Worm (Caenorhabditis elegans) whole organism, L4 larva: Measurements from ENCODE around the gene F22E12.3.
A peak's percentile ranks its signal among the peaks of the same experiment; 100 is the strongest.

Experiments used
- D1046.2 ChIP-seq: fragments of 200-800 bp; sonication (Bioruptor generic); IDR thresholded peaks from 2 replicates; pipeline ENCODE4 v1.3.6; 2022; ENCODE audit warnings: missing genetic modification characterization, missing compliant biosample characterization
- F49E8.2 ChIP-seq: sonication (generic microtip); optimal IDR thresholded peaks from 2 replicates; lab custom pipeline; 2016; ENCODE audit warnings: missing compliant biosample characterization, mild to moderate bottlenecking, missing genetic modification characterization, borderline replicate concordance
- T20F7.1 ChIP-seq: fragments of 200-800 bp; sonication (Bioruptor generic); optimal IDR thresholded peaks from 2 replicates; lab custom pipeline; 2018; ENCODE audit warnings: mild to moderate bottlenecking, missing genetic modification characterization, missing compliant biosample characterization
- Y105C5A.15 ChIP-seq: fragments of 200-800 bp; sonication (Bioruptor generic); IDR thresholded peaks from 2 replicates; pipeline ENCODE4 v1.3.6; 2022; ENCODE audit warnings: missing genetic modification characterization, missing compliant biosample characterization
- Y48G9A.11 ChIP-seq: fragments of 200-800 bp; sonication (Bioruptor generic); IDR thresholded peaks from 2 replicates; pipeline ENCODE4 v1.3.6; 2022; ENCODE audit warnings: missing genetic modification reagents, missing genetic modification characterization, missing compliant biosample characterization
- Y75B8A.6 ChIP-seq: fragments of 200-800 bp; sonication (Bioruptor generic); IDR thresholded peaks from 2 replicates; pipeline ENCODE4 v1.3.6; 2022; ENCODE audit warnings: missing genetic modification reagents, missing genetic modification characterization, missing compliant biosample characterization
- aha-1 ChIP-seq: fragments of 150-350 bp; peaks from one replicate; lab custom pipeline; 2014; ENCODE audit warnings: missing biosample characterization, missing genetic modification characterization
- arid-1 ChIP-seq: fragments of 200-800 bp; sonication (Bioruptor generic); conservative IDR thresholded peaks from 2 replicates; pipeline ENCODE4 v1.3.6; 2022; ENCODE audit warnings: missing genetic modification reagents, missing genetic modification characterization, missing compliant biosample characterization
- attf-4 ChIP-seq: sonication (generic microtip); optimal IDR thresholded peaks from 3 replicates; lab custom pipeline; 2017; ENCODE audit warnings: missing biosample characterization, missing genetic modification characterization
- ceh-20 ChIP-seq: fragments of 200-800 bp; sonication (Bioruptor generic); IDR thresholded peaks from 2 replicates; pipeline ENCODE4 v1.3.6; 2022; ENCODE audit warnings: missing genetic modification reagents, missing genetic modification characterization, missing compliant biosample characterization
- ceh-28 ChIP-seq: fragments of 150-350 bp; optimal IDR thresholded peaks from 2 replicates; lab custom pipeline; 2014; ENCODE audit warnings: missing biosample characterization, missing genetic modification reagents, missing genetic modification characterization
- ceh-44 ChIP-seq: fragments of 200-800 bp; sonication (Bioruptor generic); IDR thresholded peaks from 2 replicates; pipeline ENCODE4 v1.3.6; 2022; ENCODE audit warnings: missing genetic modification reagents, missing genetic modification characterization, missing compliant biosample characterization
- cey-2 ChIP-seq: sonication (generic microtip); optimal IDR thresholded peaks from 3 replicates; lab custom pipeline; 2017; ENCODE audit warnings: missing genetic modification characterization, mild to moderate bottlenecking, missing compliant biosample characterization, antibody characterized with exemption, borderline replicate concordance; ENCODE audit not compliant: insufficient read depth
- daf-12 ChIP-seq: fragments of 150-350 bp; optimal IDR thresholded peaks from 2 replicates; lab custom pipeline; 2014; ENCODE audit warnings: missing biosample characterization, missing genetic modification reagents, missing genetic modification characterization
- daf-16 ChIP-seq, 3 experiments: sonication (generic microtip); optimal IDR thresholded peaks; 2 replicates each; lab custom pipeline; 2016 to 2017; ENCODE audit warnings: missing genetic modification characterization in 3 of 3, missing genetic modification reagents in 3 of 3, mild to moderate bottlenecking in 2 of 3, missing compliant biosample characterization in 2 of 3, missing biosample characterization in 1 of 3, moderate library complexity in 1 of 3
- dpl-1 ChIP-seq: fragments of 150-350 bp; optimal IDR thresholded peaks from 2 replicates; lab custom pipeline; 2014; ENCODE audit warnings: missing biosample characterization, missing genetic modification reagents, missing genetic modification characterization
- dve-1 ChIP-seq: sonication (generic microtip); optimal IDR thresholded peaks from 2 replicates; lab custom pipeline; 2017; ENCODE audit warnings: antibody characterized with exemption, mild to moderate bottlenecking, missing genetic modification characterization, missing compliant biosample characterization; ENCODE audit not compliant: insufficient read depth
- fos-1 ChIP-seq: fragments of 150-350 bp; optimal IDR thresholded peaks from 2 replicates; lab custom pipeline; 2014; ENCODE audit warnings: missing biosample characterization, missing genetic modification characterization
- gei-8 ChIP-seq: fragments of 200-800 bp; sonication (Bioruptor generic); optimal IDR thresholded peaks from 2 replicates; lab custom pipeline; 2018; ENCODE audit warnings: mild to moderate bottlenecking, missing genetic modification characterization, missing compliant biosample characterization
- hif-1 ChIP-seq, 2 experiments: sonication (generic microtip); optimal IDR thresholded peaks; 2 replicates each; lab custom pipeline; 2016 to 2017; ENCODE audit warnings: missing compliant biosample characterization in 2 of 2, missing genetic modification characterization in 2 of 2, missing genetic modification reagents in 2 of 2, missing genotype in 2 of 2, mild to moderate bottlenecking in 1 of 2
- hlh-11 ChIP-seq: fragments of 200-800 bp; sonication (Bioruptor generic); optimal IDR thresholded peaks from 2 replicates; lab custom pipeline; 2018; ENCODE audit warnings: mild to moderate bottlenecking, missing genetic modification characterization, missing compliant biosample characterization
- jun-1 ChIP-seq: fragments of 150-350 bp; optimal IDR thresholded peaks from 2 replicates; lab custom pipeline; 2014; ENCODE audit warnings: missing biosample characterization, missing genetic modification reagents, missing genetic modification characterization
- lim-7 ChIP-seq: fragments of 200-800 bp; sonication (Bioruptor generic); IDR thresholded peaks from 2 replicates; pipeline ENCODE4 v1.3.6; 2022; ENCODE audit warnings: missing genetic modification characterization, missing compliant biosample characterization
- lin-1 ChIP-seq: fragments of 200-800 bp; sonication (Bioruptor generic); IDR thresholded peaks from 2 replicates; pipeline ENCODE4 v1.3.6; 2022; ENCODE audit warnings: missing genetic modification reagents, missing genetic modification characterization, missing compliant biosample characterization
- lin-15B ChIP-seq: fragments of 150-350 bp; sonication (generic microtip); optimal IDR thresholded peaks from 3 replicates; lab custom pipeline; 2014; ENCODE audit warnings: missing biosample characterization, missing genetic modification characterization
- lin-38 ChIP-seq: fragments of 200-800 bp; sonication (Bioruptor generic); IDR thresholded peaks from 2 replicates; pipeline ENCODE4 v1.3.6; 2022; ENCODE audit warnings: missing genetic modification reagents, missing genetic modification characterization, missing compliant biosample characterization
- lin-39 ChIP-seq: fragments of 150-350 bp; optimal IDR thresholded peaks from 2 replicates; lab custom pipeline; 2014; ENCODE audit warnings: missing biosample characterization, missing genetic modification reagents, missing genetic modification characterization
- lir-3 ChIP-seq: sonication (generic microtip); optimal IDR thresholded peaks from 2 replicates; lab custom pipeline; 2016; ENCODE audit warnings: mild to moderate bottlenecking, missing genetic modification characterization, missing compliant biosample characterization
- lsy-2 ChIP-seq, 2 experiments: fragments of 150-350 bp in 1 of 2; sonication (generic microtip) in 1 of 2; optimal IDR thresholded peaks; 2 replicates each; lab custom pipeline; 2014 to 2017; ENCODE audit warnings: missing biosample characterization in 2 of 2, missing genetic modification characterization in 2 of 2
- madf-9 ChIP-seq: fragments of 200-800 bp; sonication (Bioruptor generic); conservative IDR thresholded peaks from 2 replicates; pipeline ENCODE4 v1.3.6; 2022; ENCODE audit warnings: missing genetic modification reagents, missing genetic modification characterization, missing compliant biosample characterization
- mdl-1 ChIP-seq, 2 experiments: fragments of 150-350 bp in 1 of 2; sonication (generic microtip) in 1 of 2; optimal IDR thresholded peaks; 2 replicates each; lab custom pipeline; 2014 to 2017; ENCODE audit warnings: missing biosample characterization in 2 of 2, missing genetic modification characterization in 2 of 2
- mdt-29 ChIP-seq: fragments of 200-800 bp; sonication (Bioruptor generic); IDR thresholded peaks from 2 replicates; pipeline ENCODE4 v1.3.6; 2022; ENCODE audit warnings: missing genetic modification reagents, missing genetic modification characterization, missing compliant biosample characterization
- mep-1 ChIP-seq: fragments of 150-350 bp; sonication (generic microtip); optimal IDR thresholded peaks from 3 replicates; lab custom pipeline; 2014; ENCODE audit warnings: missing biosample characterization, missing genetic modification characterization
- mxl-3 ChIP-seq: fragments of 200-800 bp; sonication (Bioruptor generic); optimal IDR thresholded peaks from 2 replicates; lab custom pipeline; 2018; ENCODE audit warnings: mild to moderate bottlenecking, missing genetic modification characterization, missing compliant biosample characterization
- nhr-10 ChIP-seq: fragments of 150-350 bp; optimal IDR thresholded peaks from 2 replicates; lab custom pipeline; 2014; ENCODE audit warnings: missing biosample characterization, missing genetic modification characterization
- nhr-11 ChIP-seq: fragments of 150-350 bp; optimal IDR thresholded peaks from 2 replicates; lab custom pipeline; 2014; ENCODE audit warnings: missing biosample characterization, missing genetic modification characterization
- nhr-111 ChIP-seq: fragments of 200-800 bp; sonication (Bioruptor generic); optimal IDR thresholded peaks from 2 replicates; lab custom pipeline; 2018; ENCODE audit warnings: mild to moderate bottlenecking, missing genetic modification characterization, missing compliant biosample characterization
- nhr-48 ChIP-seq: sonication (generic microtip); optimal IDR thresholded peaks from 2 replicates; lab custom pipeline; 2016; ENCODE audit warnings: mild to moderate bottlenecking, missing genetic modification characterization, missing compliant biosample characterization
- nhr-76 ChIP-seq: fragments of 150-350 bp; optimal IDR thresholded peaks from 2 replicates; lab custom pipeline; 2014; ENCODE audit warnings: missing biosample characterization, missing genetic modification characterization
- pqm-1 ChIP-seq: sonication (generic microtip); optimal IDR thresholded peaks from 2 replicates; lab custom pipeline; 2017; ENCODE audit warnings: missing biosample characterization, missing genetic modification characterization
- snpc-1.2 ChIP-seq: fragments of 200-800 bp; sonication (Bioruptor generic); IDR thresholded peaks from 2 replicates; pipeline ENCODE4 v1.3.6; 2022; ENCODE audit warnings: missing genetic modification reagents, missing genetic modification characterization, missing compliant biosample characterization
- tag-97 ChIP-seq: fragments of 200-800 bp; sonication (Bioruptor generic); IDR thresholded peaks from 2 replicates; pipeline ENCODE4 v1.3.6; 2022; ENCODE audit warnings: missing genetic modification characterization, missing compliant biosample characterization
- unc-130 ChIP-seq: sonication (generic microtip); optimal IDR thresholded peaks from 2 replicates; lab custom pipeline; 2016; ENCODE audit warnings: missing genetic modification reagents, missing genetic modification characterization, missing compliant biosample characterization
- unc-39 ChIP-seq: sonication (generic microtip); optimal IDR thresholded peaks from 2 replicates; lab custom pipeline; 2017; ENCODE audit warnings: missing biosample characterization, missing genetic modification characterization
- zfp-2 ChIP-seq: sonication (generic microtip); optimal IDR thresholded peaks from 2 replicates; lab custom pipeline; 2016; ENCODE audit warnings: mild to moderate bottlenecking, missing genetic modification characterization, missing compliant biosample characterization
- zip-2 ChIP-seq: fragments of 150-350 bp; optimal IDR thresholded peaks from 2 replicates; lab custom pipeline; 2014; ENCODE audit warnings: missing biosample characterization, missing genetic modification characterization
- ztf-7 ChIP-seq: fragments of 150-350 bp; optimal IDR thresholded peaks from 2 replicates; lab custom pipeline; 2014; ENCODE audit warnings: missing biosample characterization, missing genetic modification characterization

F22E12.3 gene

ce11 chrV:10441135-10442024, 21.8 kb downstream of the F22E12.3 start, which contains the start of gene pap-1 (continued):
- TF ChIP-seq daf-12 (no peak), mep-1 (tag; lab: Kevin White, UChicago) (no peak), dpl-1 (GFP tag; lab: Kevin White, UChicago) (no peak), fos-1 (tag; lab: Kevin White, UChicago) (no peak), ceh-20 (GFP tag; lab: Robert Waterston, UW) (no peak), daf-16 (GFP tag; optimal IDR thresholded peaks at IDR 0.05; lab: Kevin White, UChicago) (no peak), daf-16 (tag; optimal IDR thresholded peaks at IDR 0.05; lab: Kevin White, UChicago) (no peak), nhr-76 (no peak), ceh-28 (tag; lab: Kevin White, UChicago) (peak; percentile 59), lim-7 (GFP tag; lab: Robert Waterston, UW) (no peak), unc-39 (no peak), Y75B8A.6 (GFP tag; lab: Robert Waterston, UW) (no peak), aha-1 (peak; percentile 15), ceh-44 (GFP tag; lab: Robert Waterston, UW) (no peak), arid-1 (no peak), hlh-11 (tag; lab: Kevin White, UChicago) (peak; percentile 57), mdl-1 (tag; optimal IDR thresholded peaks at IDR 0.05; lab: Kevin White, UChicago) (peak in 1 of 2 experiments; percentile 67), mxl-3 (GFP tag; lab: Kevin White, UChicago) (peak; percentile 28), dve-1 (no peak), madf-9 (GFP tag; lab: Robert Waterston, UW) (no peak), pqm-1 (tag; lab: Kevin White, UChicago) (no peak), lin-39 (tag; lab: Kevin White, UChicago) (no peak), Y48G9A.11 (GFP tag; lab: Robert Waterston, UW) (no peak), nhr-111 (no peak), jun-1 (tag; lab: Kevin White, UChicago) (no peak), hif-1 (tag; optimal IDR thresholded peaks at IDR 0.05; lab: Kevin White, UChicago) (peak in 1 of 2 experiments; percentile 25), F49E8.2 (no peak), cey-2 (tag; lab: Kevin White, UChicago) (no peak), zip-2 (tag; lab: Kevin White, UChicago) (no peak), lin-38 (GFP tag; lab: Robert Waterston, UW) (peak; percentile 20; the same call in 1 of the 2 replicates), snpc-1.2 (GFP tag; lab: Robert Waterston, UW) (no peak), mdt-29 (no peak), lsy-2 (tag; optimal IDR thresholded peaks at IDR 0.05; lab: Kevin White, UChicago) (peak in 1 of 2 experiments; percentile 36), lin-1 (GFP tag; lab: Robert Waterston, UW) (no peak)

- no peak for TF ChIP-seq nhr-48 (tag; lab: Kevin White, UChicago)
- no peak for TF ChIP-seq arid-1
- TF ChIP-seq nhr-10 = no peak
- TF ChIP-seq dve-1 = no peak
- TF ChIP-seq lir-3 (tag; lab: Kevin White, UChicago) = no peak
- TF ChIP-seq D1046.2 (GFP tag; lab: Robert Waterston, UW) = no peak
- no peak for TF ChIP-seq pqm-1 (tag; lab: Kevin White, UChicago)
- TF ChIP-seq T20F7.1 (GFP tag; lab: Kevin White, UChicago) = no peak
- TF ChIP-seq ztf-7 (tag; lab: Kevin White, UChicago) = no peak
- TF ChIP-seq Y105C5A.15 (GFP tag; lab: Robert Waterston, UW) = no peak
- no peak for TF ChIP-seq attf-4 (tag; lab: Kevin White, UChicago)
- TF ChIP-seq lin-15B = no peak
- TF ChIP-seq zfp-2 (tag; lab: Kevin White, UChicago) = no peak
- TF ChIP-seq tag-97 (GFP tag; lab: Robert Waterston, UW) = no peak
- no peak for TF ChIP-seq nhr-11
- no peak for TF ChIP-seq nhr-76
- no peak for TF ChIP-seq hlh-11 (tag; lab: Kevin White, UChicago)
- no peak for TF ChIP-seq unc-130 (GFP tag; lab: Kevin White, UChicago)
- TF ChIP-seq gei-8 (GFP tag; lab: Kevin White, UChicago) = no peak
Observed at ce11 chrV:10440723-10441122, 22.5 kb downstream of the F22E12.3 start, which contains the start of gene snf-10. Gene snf-10, minus strand, starts transcription at chrV:10440823.
